Worm (Caenorhabditis elegans) whole organism, L2 larva: ENCODE data around the gene C52E2.5.

Experiments used
- alr-1 ChIP-seq: fragments of 150-350 bp; optimal IDR thresholded peaks from 2 replicates; lab custom pipeline; 2014; ENCODE audit warnings: missing biosample characterization, missing genetic modification characterization
- aly-2 ChIP-seq: fragments of 150-350 bp; optimal IDR thresholded peaks from 2 replicates; lab custom pipeline; 2014; ENCODE audit warnings: missing biosample characterization, missing genetic modification characterization

ce11 chrII:1848109-1848508, 5.4 kb upstream of the C52E2.5 start, which contains the start of gene fbxb-97:
- TF ChIP-seq alr-1 (tag; lab: Kevin White, UChicago) = no peak
- TF ChIP-seq aly-2 (tag; lab: Kevin White, UChicago) = no peak
